Fruit fly (Drosophila melanogaster) Kc167 (cell line): ENCODE measurements around the gene Csk.

Source experiments
- Myc ChIP-seq: fragments of >200 bp; optimal IDR thresholded peaks from 2 replicates; lab custom pipeline; 2017; ENCODE audit warnings: missing external identifiers
- Sin3A ChIP-seq: fragments of >200 bp; optimal IDR thresholded peaks from 2 replicates; lab custom pipeline; 2018; ENCODE audit warnings: missing external identifiers
- h ChIP-seq: fragments of >200 bp; optimal IDR thresholded peaks from 3 replicates; lab custom pipeline; 2018; ENCODE audit warnings: missing external identifiers
- insv ChIP-seq: fragments of >200 bp; optimal IDR thresholded peaks from 3 replicates; lab custom pipeline; 2018; ENCODE audit warnings: missing external identifiers
- psq ChIP-seq: fragments of >200 bp; optimal IDR thresholded peaks from 2 replicates; lab custom pipeline; 2017; ENCODE audit warnings: missing external identifiers
- ttk ChIP-seq: sonication (Bioruptor generic); optimal IDR thresholded peaks from 2 replicates; lab custom pipeline; 2017; ENCODE audit warnings: missing external identifiers

Csk gene

dm6 chr3R:11679513-11679912 lies 29.0 kb upstream of the Csk start, which contains the start of the genes Taf12 and Ho:
Taf12 (minus strand) TSS chr3R:11679690.
Ho (plus strand) TSS chr3R:11679743.
- TF ChIP-seq insv (no peak), ttk (no peak), Sin3A (lab: Kevin White, UChicago) (no peak), psq (lab: Kevin White, UChicago) (no peak), h (lab: Kevin White, UChicago) (no peak), Myc (lab: Kevin White, UChicago) (no peak)

- no peak for TF ChIP-seq Sin3A (lab: Kevin White, UChicago)
- TF ChIP-seq psq (lab: Kevin White, UChicago) = no peak
- TF ChIP-seq ttk = no peak
- TF ChIP-seq insv = no peak
- TF ChIP-seq Myc (lab: Kevin White, UChicago) = no peak
- TF ChIP-seq h (lab: Kevin White, UChicago) = no peak
Measured at dm6 chr3R:11678016-11678415, 27.5 kb upstream of the Csk start, which contains the start of gene CG18476. CG18476 (minus strand) TSS chr3R:11678116.

- TF ChIP-seq Myc (lab: Kevin White, UChicago) (no peak), psq (lab: Kevin White, UChicago) (no peak), Sin3A (lab: Kevin White, UChicago) (no peak), insv (no peak), ttk (no peak), h (lab: Kevin White, UChicago) (no peak)
Measured at dm6 chr3R:11673955-11674663, 23.6 kb upstream of the Csk start, which contains the start of gene CG14715. CG14715 (plus strand) TSS chr3R:11674221.

- TF ChIP-seq ttk (no peak), Sin3A (lab: Kevin White, UChicago) (no peak), h (lab: Kevin White, UChicago) (no peak), insv (no peak), psq (lab: Kevin White, UChicago) (no peak), Myc (lab: Kevin White, UChicago) (no peak)
Measured at dm6 chr3R:11671784-11672183, 21.3 kb upstream of the Csk start.

- TF ChIP-seq insv (no peak), h (lab: Kevin White, UChicago) (no peak)
Measured at dm6 chr3R:11670888-11671287, 20.4 kb upstream of the Csk start.

dm6 chr3R:11669954-11670347 lies 19.4 kb upstream of the Csk start:
- no peak for TF ChIP-seq Sin3A (lab: Kevin White, UChicago)
- TF ChIP-seq psq (lab: Kevin White, UChicago) = no peak
- TF ChIP-seq h (lab: Kevin White, UChicago) = no peak
- TF ChIP-seq ttk = no peak
- no peak for TF ChIP-seq insv
- no peak for TF ChIP-seq Myc (lab: Kevin White, UChicago)

- no peak for TF ChIP-seq psq (lab: Kevin White, UChicago)
- TF ChIP-seq h (lab: Kevin White, UChicago) = no peak
- TF ChIP-seq Sin3A (lab: Kevin White, UChicago) = no peak
- TF ChIP-seq insv = no peak
- TF ChIP-seq ttk = no peak
- TF ChIP-seq Myc (lab: Kevin White, UChicago) = no peak
Measured at dm6 chr3R:11669017-11669953, 18.8 kb upstream of the Csk start.

dm6 chr3R:11665925-11666687 lies 15.6 kb upstream of the Csk start:
- TF ChIP-seq insv (no peak), ttk (no peak), psq (lab: Kevin White, UChicago) (no peak), Myc (lab: Kevin White, UChicago) (no peak), Sin3A (lab: Kevin White, UChicago) (no peak), h (lab: Kevin White, UChicago) (no peak)

dm6 chr3R:11665508-11665907 lies 15.0 kb upstream of the Csk start:
- TF ChIP-seq Sin3A (lab: Kevin White, UChicago) = no peak
- no peak for TF ChIP-seq insv
- no peak for TF ChIP-seq ttk
- no peak for TF ChIP-seq psq (lab: Kevin White, UChicago)
- TF ChIP-seq Myc (lab: Kevin White, UChicago) = no peak
- no peak for TF ChIP-seq h (lab: Kevin White, UChicago)

dm6 chr3R:11663441-11663840 lies 12.9 kb upstream of the Csk start:
- TF ChIP-seq ttk = no peak
- no peak for TF ChIP-seq Sin3A (lab: Kevin White, UChicago)
- TF ChIP-seq Myc (lab: Kevin White, UChicago) = no peak
- no peak for TF ChIP-seq psq (lab: Kevin White, UChicago)
- no peak for TF ChIP-seq h (lab: Kevin White, UChicago)
- TF ChIP-seq insv = no peak

- TF ChIP-seq Sin3A (lab: Kevin White, UChicago) (no peak), h (lab: Kevin White, UChicago) (no peak), psq (lab: Kevin White, UChicago) (no peak), ttk (no peak)
Measured at dm6 chr3R:11662617-11663016, 12.1 kb upstream of the Csk start.
